Worm (Caenorhabditis elegans) whole organism, L4/young adult: ENCODE results near the gene Y39A3A.2.

Experiments
- W03F9.2 ChIP-seq: fragments of 150-350 bp; optimal IDR thresholded peaks from 2 replicates; lab custom pipeline; 2014; ENCODE audit warnings: missing biosample characterization, missing genetic modification characterization
- him-1 ChIP-seq: sonication (generic microtip); optimal IDR thresholded peaks from 2 replicates; lab custom pipeline; 2016; ENCODE audit warnings: missing genotype, missing genetic modification reagents, missing genetic modification characterization, missing compliant biosample characterization

- TF ChIP-seq W03F9.2 (tag; lab: Kevin White, UChicago) (no peak), him-1 (tag; lab: Kevin White, UChicago) (no peak)
Measured at ce11 chrIII:2050494-2050893, 7.0 kb downstream of the Y39A3A.2 start.
